Worm (Caenorhabditis elegans) whole organism, L1 larva: ENCODE measurements around the gene C45B2.8.
A peak's percentile ranks its signal among the peaks of the same experiment; 100 is the strongest.

Source experiments
- C04F5.9 ChIP-seq: sonication (generic microtip); optimal IDR thresholded peaks from 2 replicates; lab custom pipeline; 2016; ENCODE audit warnings: missing genetic modification characterization, missing compliant biosample characterization
- C34B4.2 ChIP-seq: sonication (generic microtip); optimal IDR thresholded peaks from 2 replicates; lab custom pipeline; 2017; ENCODE audit warnings: mild to moderate bottlenecking, missing genetic modification characterization, missing compliant biosample characterization
- ama-1 ChIP-seq: fragments of 150-350 bp; optimal IDR thresholded peaks from 2 replicates; lab custom pipeline; 2014
- blmp-1 ChIP-seq: fragments of 150-350 bp; optimal IDR thresholded peaks from 2 replicates; lab custom pipeline; 2014; ENCODE audit warnings: missing biosample characterization, missing genetic modification characterization
- ces-1 ChIP-seq: fragments of 150-350 bp; optimal IDR thresholded peaks from 2 replicates; lab custom pipeline; 2014; ENCODE audit warnings: missing biosample characterization, missing genetic modification reagents, missing genetic modification characterization
- elt-3 ChIP-seq, 6 experiments: fragments of 150-350 bp in 1 of 6; sonication (generic microtip); optimal IDR thresholded peaks; 2 replicates each; lab custom pipeline; 2017 to 2018; ENCODE audit warnings: missing biosample characterization in 6 of 6, missing genetic modification characterization in 6 of 6, inconsistent platforms in 1 of 6
- ets-5 ChIP-seq: fragments of 200-800 bp; sonication (Bioruptor generic); IDR thresholded peaks from 2 replicates; pipeline ENCODE4 v1.3.6; 2022; ENCODE audit warnings: missing genetic modification characterization, missing compliant biosample characterization
- fkh-8 ChIP-seq: sonication (generic microtip); optimal IDR thresholded peaks from 2 replicates; lab custom pipeline; 2016; ENCODE audit warnings: mild to moderate bottlenecking, missing genetic modification characterization, missing compliant biosample characterization
- grh-1 ChIP-seq: fragments of 200-800 bp; sonication (Bioruptor generic); IDR thresholded peaks from 2 replicates; pipeline ENCODE4 v1.3.6; 2022; ENCODE audit warnings: missing genetic modification reagents, missing genetic modification characterization, missing compliant biosample characterization
- hlh-17 ChIP-seq: fragments of 200-800 bp; sonication (Bioruptor generic); optimal IDR thresholded peaks from 2 replicates; lab custom pipeline; 2018; ENCODE audit warnings: missing genetic modification characterization, mild to moderate bottlenecking, missing compliant biosample characterization, moderate library complexity, borderline replicate concordance
- hpl-2 ChIP-seq: fragments of 150-350 bp; optimal IDR thresholded peaks from 2 replicates; lab custom pipeline; 2014; ENCODE audit warnings: missing biosample characterization, missing genetic modification reagents, missing genetic modification characterization
- isw-1 ChIP-seq: fragments of 200-800 bp; sonication (Bioruptor generic); IDR thresholded peaks from 2 replicates; pipeline ENCODE4 v1.3.6; 2022; ENCODE audit warnings: missing genetic modification characterization, missing compliant biosample characterization
- lin-14 ChIP-seq: fragments of 200-800 bp; sonication (Bioruptor generic); optimal IDR thresholded peaks from 2 replicates; lab custom pipeline; 2018; ENCODE audit warnings: mild to moderate bottlenecking, missing genetic modification characterization, moderate library complexity, missing compliant biosample characterization
- lin-15B ChIP-seq: fragments of 150-350 bp; sonication (generic microtip); optimal IDR thresholded peaks from 3 replicates; lab custom pipeline; 2014; ENCODE audit warnings: missing biosample characterization, missing genetic modification characterization
- lin-39 ChIP-seq: fragments of 150-350 bp; optimal IDR thresholded peaks from 2 replicates; lab custom pipeline; 2014; ENCODE audit warnings: missing biosample characterization, missing genetic modification reagents, missing genetic modification characterization
- mdl-1 ChIP-seq, 2 experiments: fragments of 150-350 bp; optimal IDR thresholded peaks; 2 replicates each; lab custom pipeline; 2014 to 2017; ENCODE audit warnings: missing biosample characterization in 2 of 2, missing genetic modification characterization in 2 of 2, inconsistent platforms in 1 of 2
- nhr-12 ChIP-seq: sonication (generic microtip); optimal IDR thresholded peaks from 2 replicates; lab custom pipeline; 2017; ENCODE audit warnings: missing biosample characterization, missing genetic modification characterization
- nhr-20 ChIP-seq: sonication (generic microtip); optimal IDR thresholded peaks from 2 replicates; lab custom pipeline; 2016; ENCODE audit warnings: mild to moderate bottlenecking, missing genetic modification characterization, missing compliant biosample characterization
- nhr-28 ChIP-seq: fragments of 150-350 bp; optimal IDR thresholded peaks from 2 replicates; lab custom pipeline; 2014; ENCODE audit warnings: missing biosample characterization, missing genetic modification characterization
- nhr-71 ChIP-seq: sonication (generic microtip); optimal IDR thresholded peaks from 2 replicates; lab custom pipeline; 2016; ENCODE audit warnings: mild to moderate bottlenecking, missing genetic modification characterization, moderate library complexity, missing compliant biosample characterization
- nhr-77 ChIP-seq: fragments of 150-350 bp; optimal IDR thresholded peaks from 2 replicates; lab custom pipeline; 2014; ENCODE audit warnings: missing biosample characterization, missing genetic modification characterization
- nhr-84 ChIP-seq: sonication (generic microtip); optimal IDR thresholded peaks from 2 replicates; lab custom pipeline; 2017; ENCODE audit warnings: missing biosample characterization, missing genetic modification characterization
- nhr-85 ChIP-seq: sonication (generic microtip); peaks from one replicate; lab custom pipeline; 2016; ENCODE audit warnings: missing genetic modification characterization, inconsistent platforms, missing compliant biosample characterization
- nhr-90 ChIP-seq: sonication (generic microtip); optimal IDR thresholded peaks from 2 replicates; lab custom pipeline; 2016; ENCODE audit warnings: mild to moderate bottlenecking, missing genetic modification characterization, missing compliant biosample characterization; ENCODE audit not compliant: poor library complexity
- pag-3 ChIP-seq: sonication (generic microtip); optimal IDR thresholded peaks from 2 replicates; lab custom pipeline; 2017; ENCODE audit warnings: missing genetic modification characterization, mild to moderate bottlenecking, missing compliant biosample characterization, antibody characterized with exemption, borderline replicate concordance; ENCODE audit not compliant: insufficient read depth
- pqm-1 ChIP-seq: sonication (generic microtip); optimal IDR thresholded peaks from 3 replicates; lab custom pipeline; 2017; ENCODE audit warnings: missing biosample characterization, missing genetic modification characterization
- snpc-4 ChIP-seq: fragments of 150-350 bp; optimal IDR thresholded peaks from 2 replicates; lab custom pipeline; 2014; ENCODE audit warnings: missing biosample characterization, missing genetic modification characterization
- snu-23 ChIP-seq: sonication (generic microtip); optimal IDR thresholded peaks from 2 replicates; lab custom pipeline; 2016; ENCODE audit warnings: missing genetic modification characterization, missing compliant biosample characterization
- sox-4 ChIP-seq: sonication (generic microtip); optimal IDR thresholded peaks from 2 replicates; lab custom pipeline; 2016; ENCODE audit warnings: missing genetic modification characterization, missing compliant biosample characterization
- sup-37 ChIP-seq: fragments of 200-800 bp; sonication (Bioruptor generic); optimal IDR thresholded peaks from 2 replicates; lab custom pipeline; 2018; ENCODE audit warnings: mild to moderate bottlenecking, missing genetic modification characterization, missing compliant biosample characterization
- tbx-2 ChIP-seq: sonication (generic microtip); optimal IDR thresholded peaks from 2 replicates; lab custom pipeline; 2016; ENCODE audit warnings: missing genetic modification characterization, missing compliant biosample characterization
- tlp-1 ChIP-seq: fragments of 150-350 bp; optimal IDR thresholded peaks from 2 replicates; lab custom pipeline; 2014; ENCODE audit warnings: missing biosample characterization, missing genetic modification characterization
- unc-30 ChIP-seq: sonication (generic microtip); optimal IDR thresholded peaks from 2 replicates; lab custom pipeline; 2017; ENCODE audit warnings: missing biosample characterization, missing genetic modification characterization
- xbp-1 ChIP-seq: sonication (generic microtip); optimal IDR thresholded peaks from 2 replicates; lab custom pipeline; 2016; ENCODE audit warnings: missing genetic modification characterization, missing compliant biosample characterization
- zip-4 ChIP-seq: fragments of 200-800 bp; sonication (Bioruptor generic); optimal IDR thresholded peaks from 2 replicates; lab custom pipeline; 2018; ENCODE audit warnings: mild to moderate bottlenecking, missing genetic modification characterization, moderate library complexity, missing compliant biosample characterization
- ztf-11 ChIP-seq, 2 experiments: sonication (generic microtip); optimal IDR thresholded peaks; 2 replicates each; lab custom pipeline; 2016 to 2017; ENCODE audit warnings: missing genetic modification characterization in 2 of 2, missing biosample characterization in 1 of 2, missing compliant biosample characterization in 1 of 2

The C45B2.8 gene

ce11 chrX:6107962-6108361 is 20.2 kb downstream of the C45B2.8 start:
- TF ChIP-seq grh-1 (GFP tag; lab: Robert Waterston, UW) (no peak), tlp-1 (no peak), ztf-11 (tag; optimal IDR thresholded peaks at IDR 0.05; lab: Kevin White, UChicago) (no peak), ces-1 (no peak), sox-4 (no peak), zip-4 (GFP tag; lab: Kevin White, UChicago) (no peak)

DNA sequence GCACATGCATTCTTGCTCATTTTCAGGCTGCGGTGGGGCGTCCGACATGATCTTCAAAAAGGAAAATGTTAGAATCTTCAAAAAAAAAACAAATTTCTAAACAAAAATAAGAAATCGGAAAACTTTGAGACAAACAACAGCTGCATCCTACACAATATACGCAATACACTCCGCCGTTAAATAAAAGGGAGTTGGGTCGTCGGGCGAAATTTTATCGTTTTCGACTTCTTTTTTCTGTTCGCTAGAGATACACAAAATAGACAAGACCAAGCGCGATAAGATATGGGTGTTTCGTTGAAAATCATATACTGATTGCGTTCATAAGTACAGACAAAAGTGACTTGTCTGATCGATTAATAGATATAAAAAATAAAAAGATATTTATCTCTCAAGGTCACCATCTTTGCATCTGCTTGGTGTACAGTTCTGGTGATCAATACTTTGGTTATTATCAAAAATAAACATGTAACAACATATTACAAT is 21.6 kb downstream of the C45B2.8 start, which contains the start of gene kynu-1:
Gene kynu-1 (minus strand): TSS at position 51 of the 483 bp plus-strand sequence.
- TF ChIP-seq nhr-20 (tag; lab: Kevin White, UChicago): peak; percentile 56
- TF ChIP-seq nhr-77 (tag; lab: Kevin White, UChicago): no peak
- TF ChIP-seq blmp-1 (tag; lab: Kevin White, UChicago): peak; percentile 90
- TF ChIP-seq isw-1: no peak
- peak; percentile 9 for TF ChIP-seq snu-23 (GFP tag; lab: Kevin White, UChicago)
- no peak for TF ChIP-seq nhr-84 (tag; lab: Kevin White, UChicago)
- TF ChIP-seq unc-30 (tag; lab: Kevin White, UChicago): no peak
- no peak for TF ChIP-seq tbx-2 (tag; lab: Kevin White, UChicago)
- peak; percentile 25 for TF ChIP-seq nhr-90
- no peak for TF ChIP-seq zip-4 (GFP tag; lab: Kevin White, UChicago)
- no peak for TF ChIP-seq hlh-17
- TF ChIP-seq nhr-85 (tag; lab: Kevin White, UChicago): peak; percentile 71
- peak; percentile 62 for TF ChIP-seq lin-14 (GFP tag; lab: Kevin White, UChicago)
- no peak for TF ChIP-seq C34B4.2 (tag; lab: Kevin White, UChicago)
- peak in 3 of 6 experiments; percentile 43 to 84 (median 61) for TF ChIP-seq elt-3 (tag; optimal IDR thresholded peaks at IDR 0.05; lab: Kevin White, UChicago)
- no peak for TF ChIP-seq hpl-2 (GFP tag; lab: Kevin White, UChicago)
- peak; percentile 19 for TF ChIP-seq nhr-71 (tag; lab: Kevin White, UChicago)
- TF ChIP-seq nhr-28 (tag; lab: Kevin White, UChicago): no peak
- TF ChIP-seq, all 84 proteins: peak for 8

DNA sequence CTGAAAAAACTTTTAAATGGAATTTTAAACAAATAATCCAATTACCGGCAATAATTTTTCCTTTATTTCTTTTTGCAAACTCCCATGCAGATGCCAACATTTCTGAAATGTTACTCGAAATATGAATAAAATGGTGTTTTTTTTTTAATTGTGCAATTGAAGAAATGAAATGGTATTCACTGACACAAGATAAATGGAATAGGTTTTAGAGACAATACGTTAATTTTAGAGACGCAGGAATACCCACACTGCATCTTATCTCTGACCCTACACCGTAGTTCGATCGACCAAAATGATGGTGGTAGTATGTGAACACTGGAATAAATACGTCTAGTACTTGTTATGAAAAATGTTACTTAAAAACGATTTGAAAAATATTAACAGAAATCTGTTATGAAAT is 25.0 kb downstream of the C45B2.8 start, which contains the start of gene prx-3:
Gene prx-3 (minus strand): TSS at position 101 of the 400 bp plus-strand sequence.
- TF ChIP-seq pag-3 (tag; lab: Kevin White, UChicago) (no peak), xbp-1 (tag; lab: Kevin White, UChicago) (no peak), lin-14 (GFP tag; lab: Kevin White, UChicago) (no peak), sup-37 (GFP tag; lab: Kevin White, UChicago) (no peak), sox-4 (no peak), nhr-20 (tag; lab: Kevin White, UChicago) (peak; percentile 46)

DNA sequence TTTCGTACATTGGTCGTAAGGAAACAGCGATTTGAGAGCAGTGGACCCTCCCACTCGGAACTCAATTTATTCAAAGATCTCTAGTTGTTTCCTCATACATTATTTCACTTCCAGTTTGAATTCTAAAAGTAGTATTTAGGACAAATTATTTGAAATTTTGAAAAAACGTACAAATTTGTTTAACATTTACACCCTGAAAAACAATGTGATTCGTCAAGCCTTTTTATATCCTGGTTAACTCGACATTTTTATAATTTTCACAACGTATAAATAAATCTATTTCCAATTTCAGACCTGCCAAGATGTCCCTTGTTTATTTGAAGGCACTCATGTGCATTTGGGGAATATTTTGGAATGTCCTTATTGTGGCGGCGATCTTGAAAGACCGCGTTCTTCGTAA is 27.7 kb downstream of the C45B2.8 start, which contains the start of gene C15H9.3:
Gene C15H9.3 (plus strand): TSS at position 301 of the 400 bp plus-strand sequence.
- TF ChIP-seq mdl-1 (tag; optimal IDR thresholded peaks at IDR 0.05; lab: Kevin White, UChicago) (no peak), lin-39 (tag; lab: Kevin White, UChicago) (no peak), ets-5 (GFP tag; lab: Robert Waterston, UW) (no peak), nhr-12 (tag; lab: Kevin White, UChicago) (no peak), tbx-2 (tag; lab: Kevin White, UChicago) (no peak), tlp-1 (no peak), nhr-71 (tag; lab: Kevin White, UChicago) (no peak), lin-15B (tag; lab: Kevin White, UChicago) (no peak), ces-1 (no peak), sup-37 (GFP tag; lab: Kevin White, UChicago) (no peak), C04F5.9 (tag; lab: Kevin White, UChicago) (no peak), isw-1 (no peak), nhr-77 (tag; lab: Kevin White, UChicago) (no peak), snpc-4 (tag; lab: Kevin White, UChicago) (no peak), ama-1 (lab: Kevin White, UChicago) (no peak), pqm-1 (tag; lab: Kevin White, UChicago) (no peak), C34B4.2 (tag; lab: Kevin White, UChicago) (no peak), fkh-8 (tag; lab: Kevin White, UChicago) (no peak)
- TF ChIP-seq, all 84 proteins: peak for 0
